Worm (Caenorhabditis elegans) whole organism, L1 larva: ENCODE data around the gene msp-142.

ENCODE experiments used
- aly-2 ChIP-seq: fragments of 150-350 bp; optimal IDR thresholded peaks from 2 replicates; lab custom pipeline; 2014; ENCODE audit warnings: missing biosample characterization, missing genetic modification characterization
- ama-1 ChIP-seq: fragments of 150-350 bp; optimal IDR thresholded peaks from 2 replicates; lab custom pipeline; 2014
- ceh-63 ChIP-seq: fragments of 200-800 bp; sonication (Bioruptor generic); optimal IDR thresholded peaks from 2 replicates; lab custom pipeline; 2018; ENCODE audit warnings: mild to moderate bottlenecking, missing genetic modification characterization, missing compliant biosample characterization
- ceh-8 ChIP-seq: fragments of 200-800 bp; sonication (Bioruptor generic); optimal IDR thresholded peaks from 2 replicates; lab custom pipeline; 2018; ENCODE audit warnings: mild to moderate bottlenecking, missing genetic modification characterization, moderate library complexity, missing compliant biosample characterization
- ceh-90 ChIP-seq: sonication (generic microtip); optimal IDR thresholded peaks from 2 replicates; lab custom pipeline; 2016; ENCODE audit warnings: missing genetic modification characterization, missing compliant biosample characterization
- ces-1 ChIP-seq: fragments of 150-350 bp; optimal IDR thresholded peaks from 2 replicates; lab custom pipeline; 2014; ENCODE audit warnings: missing biosample characterization, missing genetic modification reagents, missing genetic modification characterization
- dpl-1 ChIP-seq, 3 experiments: fragments of 150-350 bp in 2 of 3; sonication (generic microtip) in 1 of 3; optimal IDR thresholded peaks; 2 replicates each; lab custom pipeline; 2014 to 2017; ENCODE audit warnings: missing biosample characterization in 3 of 3, missing genetic modification characterization in 3 of 3, missing genetic modification reagents in 3 of 3
- dsc-1 ChIP-seq: sonication (generic microtip); optimal IDR thresholded peaks from 2 replicates; lab custom pipeline; 2016; ENCODE audit warnings: mild to moderate bottlenecking, missing genetic modification characterization, missing compliant biosample characterization
- efl-1 ChIP-seq, 4 experiments: fragments of 150-350 bp; optimal IDR thresholded peaks in 3 of 4; peaks in 1 of 4; 1 replicate in 1 of 4; 2 replicates in 3 of 4; lab custom pipeline; 2014; ENCODE audit warnings: missing biosample characterization in 2 of 4, missing genetic modification characterization in 2 of 4, missing genetic modification reagents in 2 of 4
- fkh-4 ChIP-seq: sonication (generic microtip); optimal IDR thresholded peaks from 2 replicates; lab custom pipeline; 2016; ENCODE audit warnings: missing compliant biosample characterization, missing genetic modification characterization, borderline replicate concordance
- fos-1 ChIP-seq: fragments of 150-350 bp; optimal IDR thresholded peaks from 2 replicates; lab custom pipeline; 2014; ENCODE audit warnings: missing biosample characterization, missing genetic modification characterization
- hlh-17 ChIP-seq: fragments of 200-800 bp; sonication (Bioruptor generic); optimal IDR thresholded peaks from 2 replicates; lab custom pipeline; 2018; ENCODE audit warnings: missing genetic modification characterization, mild to moderate bottlenecking, missing compliant biosample characterization, moderate library complexity, borderline replicate concordance
- irx-1 ChIP-seq: sonication (generic microtip); optimal IDR thresholded peaks from 2 replicates; lab custom pipeline; 2016; ENCODE audit warnings: missing genetic modification characterization, missing compliant biosample characterization
- isw-1 ChIP-seq: fragments of 200-800 bp; sonication (Bioruptor generic); IDR thresholded peaks from 2 replicates; pipeline ENCODE4 v1.3.6; 2022; ENCODE audit warnings: missing genetic modification characterization, missing compliant biosample characterization
- jun-1 ChIP-seq: fragments of 150-350 bp; optimal IDR thresholded peaks from 2 replicates; lab custom pipeline; 2014; ENCODE audit warnings: missing biosample characterization, missing genetic modification reagents, missing genetic modification characterization
- lin-13 ChIP-seq: fragments of 150-350 bp; optimal IDR thresholded peaks from 2 replicates; lab custom pipeline; 2014; ENCODE audit warnings: missing biosample characterization, missing genetic modification reagents, missing genetic modification characterization
- lin-14 ChIP-seq: fragments of 200-800 bp; sonication (Bioruptor generic); optimal IDR thresholded peaks from 2 replicates; lab custom pipeline; 2018; ENCODE audit warnings: mild to moderate bottlenecking, missing genetic modification characterization, moderate library complexity, missing compliant biosample characterization
- lin-35 ChIP-seq, 2 experiments: fragments of 150-350 bp; optimal IDR thresholded peaks; 2 replicates each; lab custom pipeline; 2014; ENCODE audit warnings: missing biosample characterization in 2 of 2, missing genetic modification characterization in 2 of 2, missing genetic modification reagents in 2 of 2
- lir-3 ChIP-seq: sonication (generic microtip); optimal IDR thresholded peaks from 2 replicates; lab custom pipeline; 2016; ENCODE audit warnings: mild to moderate bottlenecking, missing genetic modification characterization, moderate library complexity, missing compliant biosample characterization; ENCODE audit not compliant: poor library complexity
- lsy-2 ChIP-seq, 2 experiments: fragments of 150-350 bp; optimal IDR thresholded peaks; 2 replicates each; lab custom pipeline; 2014; ENCODE audit warnings: missing biosample characterization in 2 of 2, missing genetic modification characterization in 2 of 2
- mab-9 ChIP-seq: fragments of 200-800 bp; sonication (Bioruptor generic); IDR thresholded peaks from 2 replicates; pipeline ENCODE4 v1.3.6; 2022; ENCODE audit warnings: missing genetic modification reagents, missing genetic modification characterization, missing compliant biosample characterization
- mdl-1 ChIP-seq, 2 experiments: fragments of 150-350 bp; optimal IDR thresholded peaks; 2 replicates each; lab custom pipeline; 2014 to 2017; ENCODE audit warnings: missing biosample characterization in 2 of 2, missing genetic modification characterization in 2 of 2, inconsistent platforms in 1 of 2
- nhr-19 ChIP-seq: fragments of 200-800 bp; sonication (Bioruptor generic); conservative IDR thresholded peaks from 2 replicates; pipeline ENCODE4 v1.3.6; 2022; ENCODE audit warnings: missing genetic modification characterization, missing compliant biosample characterization
- nhr-237 ChIP-seq: fragments of 150-350 bp; optimal IDR thresholded peaks from 2 replicates; lab custom pipeline; 2014; ENCODE audit warnings: missing biosample characterization, missing genetic modification characterization
- nhr-71 ChIP-seq: sonication (generic microtip); optimal IDR thresholded peaks from 2 replicates; lab custom pipeline; 2016; ENCODE audit warnings: mild to moderate bottlenecking, missing genetic modification characterization, moderate library complexity, missing compliant biosample characterization
- nhr-76 ChIP-seq: sonication (generic microtip); optimal IDR thresholded peaks from 2 replicates; lab custom pipeline; 2017; ENCODE audit warnings: missing biosample characterization, missing genetic modification characterization
- nhr-77 ChIP-seq: fragments of 150-350 bp; optimal IDR thresholded peaks from 2 replicates; lab custom pipeline; 2014; ENCODE audit warnings: missing biosample characterization, missing genetic modification characterization
- nhr-85 ChIP-seq: sonication (generic microtip); peaks from one replicate; lab custom pipeline; 2016; ENCODE audit warnings: missing genetic modification characterization, inconsistent platforms, missing compliant biosample characterization
- nhr-90 ChIP-seq: sonication (generic microtip); optimal IDR thresholded peaks from 2 replicates; lab custom pipeline; 2016; ENCODE audit warnings: mild to moderate bottlenecking, missing genetic modification characterization, missing compliant biosample characterization; ENCODE audit not compliant: poor library complexity
- pag-3 ChIP-seq: sonication (generic microtip); optimal IDR thresholded peaks from 2 replicates; lab custom pipeline; 2017; ENCODE audit warnings: missing genetic modification characterization, mild to moderate bottlenecking, missing compliant biosample characterization, antibody characterized with exemption, borderline replicate concordance; ENCODE audit not compliant: insufficient read depth
- pqm-1 ChIP-seq: sonication (generic microtip); optimal IDR thresholded peaks from 3 replicates; lab custom pipeline; 2017; ENCODE audit warnings: missing biosample characterization, missing genetic modification characterization
- skn-1 ChIP-seq: fragments of 150-350 bp; optimal IDR thresholded peaks from 2 replicates; lab custom pipeline; 2014; ENCODE audit warnings: missing biosample characterization, missing genetic modification characterization
- snu-23 ChIP-seq: sonication (generic microtip); optimal IDR thresholded peaks from 2 replicates; lab custom pipeline; 2016; ENCODE audit warnings: missing genetic modification characterization, missing compliant biosample characterization
- sox-4 ChIP-seq: sonication (generic microtip); optimal IDR thresholded peaks from 2 replicates; lab custom pipeline; 2016; ENCODE audit warnings: missing genetic modification characterization, missing compliant biosample characterization
- sptf-1 ChIP-seq: fragments of 150-350 bp; optimal IDR thresholded peaks from 2 replicates; lab custom pipeline; 2014; ENCODE audit warnings: missing biosample characterization, missing genetic modification characterization
- swsn-7 ChIP-seq: sonication (generic microtip); optimal IDR thresholded peaks from 2 replicates; lab custom pipeline; 2016; ENCODE audit warnings: missing genetic modification characterization, missing compliant biosample characterization
- tbx-2 ChIP-seq: sonication (generic microtip); optimal IDR thresholded peaks from 2 replicates; lab custom pipeline; 2016; ENCODE audit warnings: missing genetic modification characterization, missing compliant biosample characterization
- unc-30 ChIP-seq: sonication (generic microtip); optimal IDR thresholded peaks from 2 replicates; lab custom pipeline; 2017; ENCODE audit warnings: missing biosample characterization, missing genetic modification characterization
- unc-62 ChIP-seq: fragments of 150-350 bp; optimal IDR thresholded peaks from 2 replicates; lab custom pipeline; 2014; ENCODE audit warnings: missing biosample characterization, missing genetic modification reagents, missing genetic modification characterization
- unc-86 ChIP-seq: sonication (generic microtip); optimal IDR thresholded peaks from 2 replicates; lab custom pipeline; 2016; ENCODE audit warnings: missing genetic modification characterization, missing compliant biosample characterization
- xbp-1 ChIP-seq: sonication (generic microtip); optimal IDR thresholded peaks from 2 replicates; lab custom pipeline; 2016; ENCODE audit warnings: missing genetic modification characterization, missing compliant biosample characterization
- zag-1 ChIP-seq: fragments of 150-350 bp; optimal IDR thresholded peaks from 2 replicates; lab custom pipeline; 2014; ENCODE audit warnings: missing biosample characterization, missing genetic modification characterization
- zip-4 ChIP-seq: fragments of 200-800 bp; sonication (Bioruptor generic); optimal IDR thresholded peaks from 2 replicates; lab custom pipeline; 2018; ENCODE audit warnings: mild to moderate bottlenecking, missing genetic modification characterization, moderate library complexity, missing compliant biosample characterization
- ztf-11 ChIP-seq, 2 experiments: sonication (generic microtip); optimal IDR thresholded peaks; 2 replicates each; lab custom pipeline; 2016 to 2017; ENCODE audit warnings: missing genetic modification characterization in 2 of 2, missing biosample characterization in 1 of 2, missing compliant biosample characterization in 1 of 2

Gene msp-142

DNA sequence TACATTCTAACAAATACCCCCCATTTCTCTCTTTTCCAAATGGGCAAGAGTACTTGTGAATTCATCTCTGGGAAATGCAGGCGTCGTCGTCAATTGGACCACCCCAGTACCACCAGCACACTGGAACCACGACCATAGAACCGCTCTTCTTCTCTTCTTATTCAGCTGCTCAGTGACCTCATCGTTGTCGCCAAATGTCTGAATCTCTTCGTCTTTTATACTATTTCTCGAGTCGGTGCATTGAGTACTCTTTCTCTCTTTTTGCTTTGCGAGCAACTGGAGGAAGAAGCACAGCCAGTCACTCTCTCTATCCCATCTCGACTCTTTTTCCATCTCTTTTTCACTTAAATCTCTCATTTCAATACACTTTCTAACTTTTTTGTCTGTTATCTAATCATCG is 17.9 kb upstream of the msp-142 start (continued):
- TF ChIP-seq lin-14 (peak; percentile 88), nhr-237 (tag; lab: Kevin White, UChicago) (no peak), lin-35 (GFP tag; optimal IDR thresholded peaks at IDR 0.05; lab: Kevin White, UChicago) (peak in 1 of 2 experiments; percentile 8), nhr-90 (tag; lab: Kevin White, UChicago) (no peak), ceh-63 (GFP tag; lab: Kevin White, UChicago) (peak; percentile 9), unc-86 (peak; percentile 17), mab-9 (GFP tag; lab: Robert Waterston, UW) (no peak), nhr-19 (GFP tag; lab: Robert Waterston, UW) (peak; percentile 17; the same call in 1 of the 2 replicates), tbx-2 (tag; lab: Kevin White, UChicago) (peak; percentile 28), mdl-1 (tag; optimal IDR thresholded peaks at IDR 0.05; lab: Kevin White, UChicago) (no peak), dsc-1 (no peak), zip-4 (GFP tag; lab: Kevin White, UChicago) (no peak), ceh-90 (tag; lab: Kevin White, UChicago) (no peak), lir-3 (no peak), unc-62 (GFP tag; lab: Kevin White, UChicago) (no peak), fos-1 (tag; lab: Kevin White, UChicago) (peak; percentile 34), ceh-8 (GFP tag; lab: Kevin White, UChicago) (no peak), nhr-85 (tag; lab: Kevin White, UChicago) (no peak), xbp-1 (tag; lab: Kevin White, UChicago) (peak; percentile 31), snu-23 (peak; percentile 48), ztf-11 (tag; optimal IDR thresholded peaks at IDR 0.05; lab: Kevin White, UChicago) (no peak), nhr-71 (peak; percentile 51), hlh-17 (GFP tag; lab: Kevin White, UChicago) (no peak), irx-1 (tag; lab: Kevin White, UChicago) (no peak), nhr-77 (tag; lab: Kevin White, UChicago) (no peak), pag-3 (tag; lab: Kevin White, UChicago) (no peak), lsy-2 (tag; optimal IDR thresholded peaks at IDR 0.05; lab: Kevin White, UChicago) (peak; percentile 10 to 53), unc-30 (tag; lab: Kevin White, UChicago) (no peak), ces-1 (no peak), pqm-1 (tag; lab: Kevin White, UChicago) (no peak), zag-1 (no peak), skn-1 (no peak), dpl-1 (GFP tag; optimal IDR thresholded peaks at IDR 0.05; lab: Kevin White, UChicago) (peak in 1 of 3 experiments; percentile 3), ama-1 (lab: Kevin White, UChicago) (no peak), swsn-7 (tag; lab: Kevin White, UChicago) (peak; percentile 38), isw-1 (0 out of 2 replicates have a peak, but pooled peaks have one; percentile 4), lin-13 (GFP tag; lab: Kevin White, UChicago) (no peak), nhr-76 (tag; lab: Kevin White, UChicago) (no peak), fkh-4 (no peak), efl-1 (optimal IDR thresholded peaks at IDR 0.05; lab: Kevin White, UChicago) (peak; percentile 10 to 44), efl-1 (GFP tag; optimal IDR thresholded peaks at IDR 0.05 in 1 of 2; lab: Kevin White, UChicago) (no peak), aly-2 (no peak), sptf-1 (no peak), sox-4 (tag; lab: Kevin White, UChicago) (no peak), jun-1 (tag; lab: Kevin White, UChicago) (no peak)
